Fruit fly (Drosophila melanogaster): ENCODE data around the gene CG13713.

CG13713 gene

DNA sequence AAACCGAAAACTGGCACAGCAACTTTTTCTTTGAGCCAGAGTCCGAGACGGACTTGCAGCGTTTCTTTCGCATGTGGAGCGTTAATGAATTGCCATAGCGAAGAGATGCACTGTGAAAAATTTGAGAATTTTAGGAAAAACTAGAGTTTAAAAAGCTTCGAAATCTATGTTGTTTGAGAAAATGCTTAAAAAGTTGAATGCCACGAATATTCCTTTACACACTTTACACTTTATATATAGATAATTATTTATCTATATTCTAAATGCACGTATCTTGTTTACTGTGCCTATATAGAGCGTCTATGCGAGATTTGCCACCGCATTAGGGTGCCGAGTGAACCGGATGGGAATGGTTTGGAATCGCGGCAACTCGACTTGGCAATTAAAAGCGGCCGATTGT is 24.5 kb downstream of the CG13713 start:
- TF ChIP-seq CG8301 (tag; optimal IDR thresholded peaks at IDR 0.05) (peak; percentile 86), rn (GFP tag; IDR thresholded peaks at IDR 0.05) (peak; percentile 79), CG13204 (GFP tag; optimal IDR thresholded peaks at IDR 0.05) (no peak), CG12605 (GFP tag; IDR thresholded peaks at IDR 0.05) (peak; percentile 81), CG34367 (tag; optimal IDR thresholded peaks at IDR 0.05) (peak; percentile 52), CG17806 (tag; optimal IDR thresholded peaks at IDR 0.05) (peak; percentile 74), CG14655 (GFP tag; optimal IDR thresholded peaks at IDR 0.05) (peak; percentile 85), gl (tag; optimal IDR thresholded peaks at IDR 0.05) (no peak), Pif1A (GFP tag; optimal IDR thresholded peaks at IDR 0.05) (peak; percentile 68), D1 (tag; optimal IDR thresholded peaks at IDR 0.05) (peak; percentile 12), CG15710 (tag; optimal IDR thresholded peaks at IDR 0.05) (peak; percentile 54), CG9948 (tag; optimal IDR thresholded peaks at IDR 0.05) (peak; percentile 76), Ets98B (GFP tag; IDR thresholded peaks at IDR 0.05) (peak; percentile 91), CG32121 (GFP tag; IDR thresholded peaks at IDR 0.05) (peak; percentile 93), Snoo (tag; optimal IDR thresholded peaks at IDR 0.05) (no peak), fd96Ca (GFP tag; IDR thresholded peaks at IDR 0.05) (peak; percentile 69), CG10348 (GFP tag; IDR thresholded peaks at IDR 0.05) (peak; percentile 55; the same call in 1 of the 2 replicates), CG8159 (tag; optimal IDR thresholded peaks at IDR 0.05) (peak; percentile 68), CG4496 (GFP tag; IDR thresholded peaks at IDR 0.05) (peak; percentile 92), EcR (GFP tag; optimal IDR thresholded peaks at IDR 0.05) (no peak), Pif1B (GFP tag; optimal IDR thresholded peaks at IDR 0.05) (peak; percentile 72)

DNA sequence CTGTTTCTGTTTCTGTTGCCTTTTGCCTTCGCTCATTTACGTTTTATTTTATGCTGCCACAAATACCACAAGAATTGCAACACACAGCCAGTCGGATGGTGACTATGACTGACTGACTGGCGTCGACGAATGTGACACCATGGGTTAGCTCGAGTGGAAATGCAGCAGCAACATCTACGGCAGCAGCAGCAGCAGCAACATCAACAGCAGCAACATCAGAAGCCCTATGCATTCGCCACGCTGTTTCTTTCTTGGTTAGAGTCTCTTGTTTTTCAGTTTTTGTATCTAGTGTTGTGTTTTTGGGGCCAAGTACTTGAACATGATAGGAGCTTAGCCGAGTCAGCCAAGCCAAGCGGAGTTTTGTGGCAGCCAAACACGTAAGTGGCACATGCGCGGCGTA is 32.4 kb downstream of the CG13713 start:
- TF ChIP-seq CG32121 (GFP tag; IDR thresholded peaks at IDR 0.05) (no peak), CG12605 (GFP tag; IDR thresholded peaks at IDR 0.05) (no peak), Pif1B (GFP tag; optimal IDR thresholded peaks at IDR 0.05) (no peak), Pif1A (GFP tag; optimal IDR thresholded peaks at IDR 0.05) (no peak), EcR (GFP tag; optimal IDR thresholded peaks at IDR 0.05) (no peak), CG10348 (GFP tag; IDR thresholded peaks at IDR 0.05) (no peak), gl (tag; optimal IDR thresholded peaks at IDR 0.05) (no peak), CG34367 (tag; optimal IDR thresholded peaks at IDR 0.05) (no peak), CG13204 (GFP tag; optimal IDR thresholded peaks at IDR 0.05) (no peak), D1 (tag; optimal IDR thresholded peaks at IDR 0.05) (no peak), CG14655 (GFP tag; optimal IDR thresholded peaks at IDR 0.05) (no peak), CG17806 (tag; optimal IDR thresholded peaks at IDR 0.05) (no peak), fd96Ca (GFP tag; IDR thresholded peaks at IDR 0.05) (no peak), CG8159 (tag; optimal IDR thresholded peaks at IDR 0.05) (no peak), CG9948 (tag; optimal IDR thresholded peaks at IDR 0.05) (no peak), Snoo (tag; optimal IDR thresholded peaks at IDR 0.05) (no peak), Ets98B (GFP tag; IDR thresholded peaks at IDR 0.05) (no peak)

dm6 chr3L:4731687-4732086 is 34.3 kb downstream of the CG13713 start:
- TF ChIP-seq CG13204 (GFP tag; optimal IDR thresholded peaks at IDR 0.05) (no peak), Pif1B (GFP tag; optimal IDR thresholded peaks at IDR 0.05) (peak; percentile 49), CG8301 (tag; optimal IDR thresholded peaks at IDR 0.05) (peak; percentile 27), Snoo (tag; optimal IDR thresholded peaks at IDR 0.05) (no peak), CG15710 (tag; optimal IDR thresholded peaks at IDR 0.05) (peak; percentile 73), CG14655 (GFP tag; optimal IDR thresholded peaks at IDR 0.05) (peak; percentile 56), CG4496 (GFP tag; IDR thresholded peaks at IDR 0.05) (peak; percentile 69; the same call in 1 of the 3 replicates), gl (tag; optimal IDR thresholded peaks at IDR 0.05) (no peak), CG17806 (tag; optimal IDR thresholded peaks at IDR 0.05) (peak; percentile 65), CG9948 (tag; optimal IDR thresholded peaks at IDR 0.05) (peak; percentile 71), D1 (tag; optimal IDR thresholded peaks at IDR 0.05) (no peak), EcR (GFP tag; optimal IDR thresholded peaks at IDR 0.05) (no peak), CG10348 (GFP tag; IDR thresholded peaks at IDR 0.05) (no peak), CG8159 (tag; optimal IDR thresholded peaks at IDR 0.05) (peak; percentile 48), Ets98B (GFP tag; IDR thresholded peaks at IDR 0.05) (peak; percentile 35; the same call in 1 of the 2 replicates), Pif1A (GFP tag; optimal IDR thresholded peaks at IDR 0.05) (peak; percentile 68), CG32121 (GFP tag; IDR thresholded peaks at IDR 0.05) (no peak), fd96Ca (GFP tag; IDR thresholded peaks at IDR 0.05) (no peak), CG34367 (tag; optimal IDR thresholded peaks at IDR 0.05) (peak; percentile 69), CG12605 (GFP tag; IDR thresholded peaks at IDR 0.05) (peak; percentile 36), rn (GFP tag; IDR thresholded peaks at IDR 0.05) (no peak)

DNA sequence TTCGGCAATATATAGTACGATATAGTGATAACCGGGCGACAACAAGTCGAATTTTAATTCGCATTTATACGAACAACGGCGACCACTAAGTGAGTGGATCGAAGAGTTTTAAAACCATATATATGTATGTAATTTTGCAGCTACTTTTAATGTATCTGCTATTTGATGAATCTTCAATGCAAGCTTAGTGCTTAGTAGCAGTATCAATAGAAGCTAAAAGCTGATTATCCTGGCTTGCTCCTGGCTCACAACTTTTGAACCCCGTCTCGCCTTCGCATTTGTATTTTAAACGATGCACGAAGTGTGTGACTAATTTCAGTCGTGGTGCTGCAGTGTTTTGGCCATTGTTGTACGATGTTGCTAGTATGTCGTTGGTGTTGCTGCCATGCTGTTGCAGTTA is 39.2 kb downstream of the CG13713 start:
- peak; percentile 74 for TF ChIP-seq Ets98B (GFP tag; IDR thresholded peaks at IDR 0.05)
- no peak for TF ChIP-seq CG15710 (tag; optimal IDR thresholded peaks at IDR 0.05)
- no peak for TF ChIP-seq CG9948 (tag; optimal IDR thresholded peaks at IDR 0.05)
- no peak for TF ChIP-seq CG17806 (tag; optimal IDR thresholded peaks at IDR 0.05)
- peak; percentile 76 for TF ChIP-seq CG32121 (GFP tag; IDR thresholded peaks at IDR 0.05)
- no peak for TF ChIP-seq D1 (tag; optimal IDR thresholded peaks at IDR 0.05)
- TF ChIP-seq CG13204 (GFP tag; optimal IDR thresholded peaks at IDR 0.05), result no peak
- TF ChIP-seq rn (GFP tag; IDR thresholded peaks at IDR 0.05), result no peak
- TF ChIP-seq EcR (GFP tag; optimal IDR thresholded peaks at IDR 0.05), result no peak
- TF ChIP-seq CG34367 (tag; optimal IDR thresholded peaks at IDR 0.05), result no peak
- TF ChIP-seq Pif1A (GFP tag; optimal IDR thresholded peaks at IDR 0.05), result no peak
- no peak for TF ChIP-seq Pif1B (GFP tag; optimal IDR thresholded peaks at IDR 0.05)
- TF ChIP-seq CG10348 (GFP tag; IDR thresholded peaks at IDR 0.05), result peak; percentile 35; the same call in 1 of the 2 replicates
- TF ChIP-seq Snoo (tag; optimal IDR thresholded peaks at IDR 0.05), result no peak
- TF ChIP-seq fd96Ca (GFP tag; IDR thresholded peaks at IDR 0.05), result peak; percentile 62; the same call in 2 of the 3 replicates
- TF ChIP-seq CG8301 (tag; optimal IDR thresholded peaks at IDR 0.05), result no peak
- peak; percentile 14 for TF ChIP-seq CG14655 (GFP tag; optimal IDR thresholded peaks at IDR 0.05)
- no peak for TF ChIP-seq CG12605 (GFP tag; IDR thresholded peaks at IDR 0.05)
- TF ChIP-seq CG4496 (GFP tag; IDR thresholded peaks at IDR 0.05), result peak; percentile 60; the same call in 1 of the 3 replicates
- TF ChIP-seq CG8159 (tag; optimal IDR thresholded peaks at IDR 0.05), result no peak
- TF ChIP-seq gl (tag; optimal IDR thresholded peaks at IDR 0.05), result no peak

dm6 chr3L:4745143-4745542 is 47.7 kb downstream of the CG13713 start:
- TF ChIP-seq CG9948 (tag; optimal IDR thresholded peaks at IDR 0.05) (peak; percentile 34), Ets98B (GFP tag; IDR thresholded peaks at IDR 0.05) (no peak), Pif1B (GFP tag; optimal IDR thresholded peaks at IDR 0.05) (peak; percentile 31), CG8301 (tag; optimal IDR thresholded peaks at IDR 0.05) (peak; percentile 69), CG4496 (GFP tag; IDR thresholded peaks at IDR 0.05) (0 out of 3 replicates have a peak, but pooled peaks have one; percentile 42), D1 (tag; optimal IDR thresholded peaks at IDR 0.05) (no peak), rn (GFP tag; IDR thresholded peaks at IDR 0.05) (no peak), CG8159 (tag; optimal IDR thresholded peaks at IDR 0.05) (peak; percentile 8), fd96Ca (GFP tag; IDR thresholded peaks at IDR 0.05) (0 out of 3 replicates have a peak, but pooled peaks have one; percentile 35), CG14655 (GFP tag; optimal IDR thresholded peaks at IDR 0.05) (peak; percentile 80), CG13204 (GFP tag; optimal IDR thresholded peaks at IDR 0.05) (no peak), Snoo (tag; optimal IDR thresholded peaks at IDR 0.05) (no peak), Pif1A (GFP tag; optimal IDR thresholded peaks at IDR 0.05) (peak; percentile 22), CG10348 (GFP tag; IDR thresholded peaks at IDR 0.05) (no peak), CG34367 (tag; optimal IDR thresholded peaks at IDR 0.05) (no peak), EcR (GFP tag; optimal IDR thresholded peaks at IDR 0.05) (no peak), gl (tag; optimal IDR thresholded peaks at IDR 0.05) (no peak), CG15710 (tag; optimal IDR thresholded peaks at IDR 0.05) (no peak)

Data from whole organism, pupa.